Worm (Caenorhabditis elegans) whole organism, L4 larva: ENCODE measurements around the gene pgam-5.

ENCODE experiments used
- F10B5.3 ChIP-seq: sonication (generic microtip); optimal IDR thresholded peaks from 2 replicates; lab custom pipeline; 2016; ENCODE audit warnings: mild to moderate bottlenecking, missing genetic modification characterization, missing compliant biosample characterization
- F37D6.2 ChIP-seq: sonication (generic microtip); optimal IDR thresholded peaks from 2 replicates; lab custom pipeline; 2016; ENCODE audit warnings: mild to moderate bottlenecking, missing genetic modification characterization, missing compliant biosample characterization
- F44E2.7 ChIP-seq: fragments of 200-800 bp; sonication (Bioruptor generic); IDR thresholded peaks from 2 replicates; pipeline ENCODE4 v2.1.2; 2022; ENCODE audit warnings: missing genetic modification characterization, missing compliant biosample characterization
- T26A8.4 ChIP-seq: fragments of 200-800 bp; sonication (Bioruptor generic); IDR thresholded peaks from 2 replicates; pipeline ENCODE4 v1.3.6; 2022; ENCODE audit warnings: missing genetic modification characterization, missing compliant biosample characterization
- ZK337.2 ChIP-seq: fragments of 200-800 bp; sonication (Bioruptor generic); IDR thresholded peaks from 2 replicates; pipeline ENCODE4 v1.3.6; 2022; ENCODE audit warnings: missing genetic modification reagents, missing genetic modification characterization, missing compliant biosample characterization
- aha-1 ChIP-seq: fragments of 150-350 bp; peaks from one replicate; lab custom pipeline; 2014; ENCODE audit warnings: missing biosample characterization, missing genetic modification characterization
- ceh-28 ChIP-seq: fragments of 150-350 bp; optimal IDR thresholded peaks from 2 replicates; lab custom pipeline; 2014; ENCODE audit warnings: missing biosample characterization, missing genetic modification reagents, missing genetic modification characterization
- ceh-44 ChIP-seq: fragments of 200-800 bp; sonication (Bioruptor generic); IDR thresholded peaks from 2 replicates; pipeline ENCODE4 v1.3.6; 2022; ENCODE audit warnings: missing genetic modification reagents, missing genetic modification characterization, missing compliant biosample characterization
- ceh-82 ChIP-seq: sonication (generic microtip); optimal IDR thresholded peaks from 2 replicates; lab custom pipeline; 2017; ENCODE audit warnings: missing biosample characterization, missing genetic modification characterization
- daf-12 ChIP-seq: fragments of 150-350 bp; optimal IDR thresholded peaks from 2 replicates; lab custom pipeline; 2014; ENCODE audit warnings: missing biosample characterization, missing genetic modification reagents, missing genetic modification characterization
- daf-16 ChIP-seq, 3 experiments: sonication (generic microtip); optimal IDR thresholded peaks; 2 replicates each; lab custom pipeline; 2016 to 2017; ENCODE audit warnings: missing genetic modification characterization in 3 of 3, missing genetic modification reagents in 3 of 3, mild to moderate bottlenecking in 2 of 3, missing compliant biosample characterization in 2 of 3, missing biosample characterization in 1 of 3, moderate library complexity in 1 of 3
- dmd-6 ChIP-seq: fragments of 200-800 bp; sonication (Bioruptor generic); IDR thresholded peaks from 2 replicates; pipeline ENCODE4 v1.3.6; 2022; ENCODE audit warnings: missing genetic modification reagents, missing genetic modification characterization, missing compliant biosample characterization
- dmd-8 ChIP-seq: fragments of 200-800 bp; sonication (Bioruptor generic); IDR thresholded peaks from 2 replicates; pipeline ENCODE4 v1.3.6; 2022; ENCODE audit warnings: missing genetic modification characterization, missing compliant biosample characterization
- egl-27 ChIP-seq: sonication (generic microtip); optimal IDR thresholded peaks from 3 replicates; lab custom pipeline; 2017; ENCODE audit warnings: missing biosample characterization, missing genetic modification reagents, missing genetic modification characterization
- fkh-10 ChIP-seq: fragments of 150-350 bp; optimal IDR thresholded peaks from 2 replicates; lab custom pipeline; 2014; ENCODE audit warnings: missing biosample characterization, missing genetic modification reagents, missing genetic modification characterization
- gei-8 ChIP-seq: fragments of 200-800 bp; sonication (Bioruptor generic); optimal IDR thresholded peaks from 2 replicates; lab custom pipeline; 2018; ENCODE audit warnings: mild to moderate bottlenecking, missing genetic modification characterization, missing compliant biosample characterization
- hlh-30 ChIP-seq: sonication (generic microtip); optimal IDR thresholded peaks from 2 replicates; lab custom pipeline; 2017; ENCODE audit warnings: antibody characterized with exemption, mild to moderate bottlenecking, missing genetic modification characterization, missing compliant biosample characterization; ENCODE audit not compliant: insufficient read depth
- jun-1 ChIP-seq: fragments of 150-350 bp; optimal IDR thresholded peaks from 2 replicates; lab custom pipeline; 2014; ENCODE audit warnings: missing biosample characterization, missing genetic modification reagents, missing genetic modification characterization
- lim-7 ChIP-seq: fragments of 200-800 bp; sonication (Bioruptor generic); IDR thresholded peaks from 2 replicates; pipeline ENCODE4 v1.3.6; 2022; ENCODE audit warnings: missing genetic modification characterization, missing compliant biosample characterization
- lsy-2 ChIP-seq, 2 experiments: fragments of 150-350 bp in 1 of 2; sonication (generic microtip) in 1 of 2; optimal IDR thresholded peaks; 2 replicates each; lab custom pipeline; 2014 to 2017; ENCODE audit warnings: missing biosample characterization in 2 of 2, missing genetic modification characterization in 2 of 2
- mdl-1 ChIP-seq, 2 experiments: fragments of 150-350 bp in 1 of 2; sonication (generic microtip) in 1 of 2; optimal IDR thresholded peaks; 2 replicates each; lab custom pipeline; 2014 to 2017; ENCODE audit warnings: missing biosample characterization in 2 of 2, missing genetic modification characterization in 2 of 2
- mdt-29 ChIP-seq: fragments of 200-800 bp; sonication (Bioruptor generic); IDR thresholded peaks from 2 replicates; pipeline ENCODE4 v1.3.6; 2022; ENCODE audit warnings: missing genetic modification reagents, missing genetic modification characterization, missing compliant biosample characterization
- mep-1 ChIP-seq: fragments of 150-350 bp; sonication (generic microtip); optimal IDR thresholded peaks from 3 replicates; lab custom pipeline; 2014; ENCODE audit warnings: missing biosample characterization, missing genetic modification characterization
- mxl-2 ChIP-seq: fragments of 200-800 bp; sonication (Bioruptor generic); conservative IDR thresholded peaks from 2 replicates; pipeline ENCODE4 v1.3.6; 2022; ENCODE audit warnings: missing genetic modification reagents, missing genetic modification characterization, missing compliant biosample characterization
- mxl-3 ChIP-seq: fragments of 200-800 bp; sonication (Bioruptor generic); optimal IDR thresholded peaks from 2 replicates; lab custom pipeline; 2018; ENCODE audit warnings: mild to moderate bottlenecking, missing genetic modification characterization, missing compliant biosample characterization
- nhr-237 ChIP-seq: sonication (generic microtip); optimal IDR thresholded peaks from 2 replicates; lab custom pipeline; 2017; ENCODE audit warnings: missing biosample characterization, missing genetic modification characterization
- nhr-28 ChIP-seq: fragments of 150-350 bp; optimal IDR thresholded peaks from 2 replicates; lab custom pipeline; 2014; ENCODE audit warnings: missing biosample characterization, missing genetic modification characterization
- nhr-41 ChIP-seq: fragments of 200-800 bp; sonication (Bioruptor generic); IDR thresholded peaks from 2 replicates; pipeline ENCODE4 v1.3.6; 2022; ENCODE audit warnings: missing genetic modification reagents, missing genetic modification characterization, missing compliant biosample characterization
- nhr-76 ChIP-seq: fragments of 150-350 bp; optimal IDR thresholded peaks from 2 replicates; lab custom pipeline; 2014; ENCODE audit warnings: missing biosample characterization, missing genetic modification characterization
- nhr-77 ChIP-seq: fragments of 150-350 bp; optimal IDR thresholded peaks from 2 replicates; lab custom pipeline; 2014; ENCODE audit warnings: missing biosample characterization, missing genetic modification characterization
- pha-4 ChIP-seq, 2 experiments: fragments of 150-350 bp in 1 of 2; fragments of 200-800 bp in 1 of 2; sonication (Bioruptor generic) in 1 of 2; IDR thresholded peaks in 1 of 2; optimal IDR thresholded peaks in 1 of 2; 2 replicates each; pipeline versions ENCODE4 v1.3.6 to Lab custom; 2014 to 2022; ENCODE audit warnings: missing genetic modification characterization in 2 of 2, missing genetic modification reagents in 2 of 2, missing biosample characterization in 1 of 2, missing compliant biosample characterization in 1 of 2
- pqm-1 ChIP-seq: sonication (generic microtip); optimal IDR thresholded peaks from 2 replicates; lab custom pipeline; 2017; ENCODE audit warnings: missing biosample characterization, missing genetic modification characterization
- rbr-2 ChIP-seq: sonication (generic microtip); optimal IDR thresholded peaks from 2 replicates; lab custom pipeline; 2016; ENCODE audit warnings: missing genotype, missing genetic modification characterization, missing compliant biosample characterization
- set-16 ChIP-seq: fragments of 200-800 bp; sonication (Bioruptor generic); IDR thresholded peaks from 2 replicates; pipeline ENCODE4 v1.3.6; 2022; ENCODE audit warnings: missing genetic modification reagents, missing genetic modification characterization, missing compliant biosample characterization
- snpc-4 ChIP-seq: fragments of 150-350 bp; optimal IDR thresholded peaks from 2 replicates; lab custom pipeline; 2014; ENCODE audit warnings: missing biosample characterization, missing genetic modification characterization
- tag-97 ChIP-seq: fragments of 200-800 bp; sonication (Bioruptor generic); IDR thresholded peaks from 2 replicates; pipeline ENCODE4 v1.3.6; 2022; ENCODE audit warnings: missing genetic modification characterization, missing compliant biosample characterization
- unc-62 ChIP-seq, 3 experiments: fragments of 150-350 bp in 1 of 3; sonication (generic microtip); optimal IDR thresholded peaks in 2 of 3; peaks in 1 of 3; 1 replicate in 1 of 3; 2 replicates in 2 of 3; lab custom pipeline; 2014 to 2017; ENCODE audit warnings: missing biosample characterization in 3 of 3, missing genetic modification characterization in 3 of 3, missing genetic modification reagents in 3 of 3, missing genotype in 1 of 3
- zip-11 ChIP-seq: fragments of 200-800 bp; sonication (Bioruptor generic); IDR thresholded peaks from 2 replicates; pipeline ENCODE4 v1.3.6; 2022; ENCODE audit warnings: missing genetic modification characterization, missing compliant biosample characterization
- zip-2 ChIP-seq: fragments of 150-350 bp; optimal IDR thresholded peaks from 2 replicates; lab custom pipeline; 2014; ENCODE audit warnings: missing biosample characterization, missing genetic modification characterization

pgam-5 gene

ce11 chrII:7621513-7621912 is 23.0 kb upstream of the pgam-5 start:
- peak; percentile 20 for TF ChIP-seq aha-1 (tag; lab: Kevin White, UChicago)
- no peak for TF ChIP-seq nhr-237 (tag; lab: Kevin White, UChicago)
- peak in 1 of 2 experiments; percentile 19 for TF ChIP-seq mdl-1 (tag; optimal IDR thresholded peaks at IDR 0.05; lab: Kevin White, UChicago)
- TF ChIP-seq nhr-77 (tag; lab: Kevin White, UChicago), result no peak
- TF ChIP-seq ceh-82 (tag; lab: Kevin White, UChicago), result no peak
- no peak for TF ChIP-seq nhr-41 (GFP tag; lab: Robert Waterston, UW)
- TF ChIP-seq fkh-10 (GFP tag; lab: Kevin White, UChicago), result no peak
- peak in 1 of 2 experiments; percentile 70 for TF ChIP-seq unc-62 (GFP tag; optimal IDR thresholded peaks at IDR 0.05 in 1 of 2; lab: Kevin White, UChicago)
- no peak for TF ChIP-seq unc-62 (tag; optimal IDR thresholded peaks at IDR 0.05; lab: Kevin White, UChicago)
- peak; percentile 57 for TF ChIP-seq hlh-30 (tag; lab: Kevin White, UChicago)

ce11 chrII:7620413-7620812 is 21.9 kb upstream of the pgam-5 start, which contains the start of gene R07G3.8:
Gene R07G3.8 (minus strand): TSS chrII:7620513.
- TF ChIP-seq mdt-29 (GFP tag; lab: Robert Waterston, UW), result no peak
- TF ChIP-seq F37D6.2, result no peak
- TF ChIP-seq mep-1, result no peak
- no peak for TF ChIP-seq zip-11
- no peak for TF ChIP-seq jun-1 (tag; lab: Kevin White, UChicago)
- no peak for TF ChIP-seq egl-27
- TF ChIP-seq ceh-44 (GFP tag; lab: Robert Waterston, UW), result no peak
- no peak for TF ChIP-seq zip-2 (tag; lab: Kevin White, UChicago)
- no peak for TF ChIP-seq rbr-2 (tag; lab: Kevin White, UChicago)
- TF ChIP-seq nhr-77 (tag; lab: Kevin White, UChicago), result no peak
- TF ChIP-seq tag-97, result no peak
- TF ChIP-seq mxl-2 (GFP tag; lab: Robert Waterston, UW), result no peak
- no peak for TF ChIP-seq dmd-8
- TF ChIP-seq T26A8.4, result no peak
- no peak for TF ChIP-seq pha-4 (GFP tag; IDR thresholded peaks at IDR 0.05; lab: Robert Waterston, UW)
- no peak for TF ChIP-seq pha-4 (tag; optimal IDR thresholded peaks at IDR 0.05; lab: Kevin White, UChicago)
- no peak for TF ChIP-seq daf-12 (tag; lab: Kevin White, UChicago)
- TF ChIP-seq nhr-76 (tag; lab: Kevin White, UChicago), result no peak
- TF ChIP-seq ZK337.2 (GFP tag; lab: Robert Waterston, UW), result no peak

ce11 chrII:7618212-7618611 is 19.7 kb upstream of the pgam-5 start:
- peak; percentile 11 for TF ChIP-seq mep-1
- no peak for TF ChIP-seq gei-8 (GFP tag; lab: Kevin White, UChicago)
- TF ChIP-seq aha-1 (tag; lab: Kevin White, UChicago), result peak; percentile 63
- peak; percentile 4 to 23 for TF ChIP-seq lsy-2 (tag; optimal IDR thresholded peaks at IDR 0.05; lab: Kevin White, UChicago)
- TF ChIP-seq daf-16 (GFP tag; optimal IDR thresholded peaks at IDR 0.05; lab: Kevin White, UChicago), result no peak
- peak; percentile 18 for TF ChIP-seq daf-16 (tag; optimal IDR thresholded peaks at IDR 0.05; lab: Kevin White, UChicago)
- peak; percentile 72 for TF ChIP-seq nhr-28 (tag; lab: Kevin White, UChicago)
- peak; percentile 92 for TF ChIP-seq pqm-1 (tag; lab: Kevin White, UChicago)
- no peak for TF ChIP-seq snpc-4 (tag; lab: Kevin White, UChicago)
- no peak for TF ChIP-seq lim-7 (GFP tag; lab: Robert Waterston, UW)
- TF ChIP-seq dmd-6 (GFP tag; lab: Robert Waterston, UW), result 0 out of 2 replicates have a peak, but pooled peaks have one; percentile 19

ce11 chrII:7616141-7616540 is 17.6 kb upstream of the pgam-5 start, which contains the start of gene cdc-42:
Gene cdc-42 (plus strand): TSS chrII:7616452.
- TF ChIP-seq F10B5.3 (tag; lab: Kevin White, UChicago), result no peak
- no peak for TF ChIP-seq F44E2.7 (GFP tag; lab: Robert Waterston, UW)
- TF ChIP-seq lsy-2 (tag; optimal IDR thresholded peaks at IDR 0.05; lab: Kevin White, UChicago), result peak in 1 of 2 experiments; percentile 6
- TF ChIP-seq mxl-3 (GFP tag; lab: Kevin White, UChicago), result no peak
- no peak for TF ChIP-seq set-16 (GFP tag; lab: Robert Waterston, UW)
- TF ChIP-seq ceh-28 (tag; lab: Kevin White, UChicago), result no peak
